Fruit fly (Drosophila melanogaster) Kc167 (cell line): ENCODE data around the gene CG3176.
"Not testable (repeated sequence)": the region's sequence is repeated elsewhere in the genome, so short reads cannot be mapped to it uniquely, and the experiment has no call there.

Experiments
- Sin3A ChIP-seq: fragments of >200 bp; optimal IDR thresholded peaks from 2 replicates; lab custom pipeline; 2018; ENCODE audit warnings: missing external identifiers
- psq ChIP-seq: fragments of >200 bp; optimal IDR thresholded peaks from 2 replicates; lab custom pipeline; 2017; ENCODE audit warnings: missing external identifiers
- ttk ChIP-seq: sonication (Bioruptor generic); optimal IDR thresholded peaks from 2 replicates; lab custom pipeline; 2017; ENCODE audit warnings: missing external identifiers

DNA sequence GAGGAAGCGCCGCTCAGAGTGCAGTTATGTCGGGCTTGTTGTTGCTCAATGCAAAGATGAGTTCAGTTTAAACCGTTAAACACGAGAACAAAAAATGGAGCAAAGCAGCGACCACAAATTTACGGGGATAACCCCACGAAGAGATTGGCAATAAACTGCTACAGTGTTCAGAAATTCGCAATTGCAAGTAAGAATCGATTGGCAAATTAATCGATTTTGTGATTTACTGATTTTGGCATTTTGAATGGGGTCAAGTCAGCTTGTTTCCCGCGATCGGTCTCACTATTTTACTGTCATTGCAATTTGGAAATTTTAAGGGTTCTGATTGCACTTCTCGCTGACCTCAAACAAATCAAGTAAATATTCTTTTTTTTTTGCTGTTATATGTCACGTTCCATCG, at the start of gene CG3176:
- not testable (repeated sequence) for TF ChIP-seq ttk (lab: Kevin White, UChicago); psq; Sin3A
